Fruit fly (Drosophila melanogaster) whole organism, embryonic: ENCODE measurements around the gene Sry-alpha.

Experiments used
- Asciz ChIP-seq: fragments of 200-800 bp; sonication (Bioruptor generic); optimal IDR thresholded peaks from 2 replicates; lab custom pipeline; 2017; ENCODE audit warnings: missing biosample characterization, mild to moderate bottlenecking, missing genetic modification characterization, missing genetic modification reagents
- Atf-2 ChIP-seq: fragments of 200-800 bp; sonication (Bioruptor generic); optimal IDR thresholded peaks from 2 replicates; lab custom pipeline; 2016; ENCODE audit warnings: missing biosample characterization, missing genetic modification characterization
- Bteb2 ChIP-seq: fragments of 200-800 bp; sonication (Bioruptor generic); optimal IDR thresholded peaks from 2 replicates; lab custom pipeline; 2016; ENCODE audit warnings: missing biosample characterization, missing genetic modification characterization
- CG10209 ChIP-seq: fragments of 200-800 bp; sonication (Bioruptor generic); optimal IDR thresholded peaks from 3 replicates; lab custom pipeline; 2017; ENCODE audit warnings: missing biosample characterization, mild to moderate bottlenecking, missing genetic modification characterization, missing genetic modification reagents
- CG10267 ChIP-seq: fragments of 200-800 bp; sonication (Bioruptor generic); optimal IDR thresholded peaks from 2 replicates; lab custom pipeline; 2018; ENCODE audit warnings: missing biosample characterization, mild to moderate bottlenecking, missing genetic modification characterization, moderate library complexity
- CG15601 ChIP-seq: fragments of 200-800 bp; sonication (Bioruptor generic); optimal IDR thresholded peaks from 3 replicates; lab custom pipeline; 2019; ENCODE audit warnings: missing biosample characterization, mild to moderate bottlenecking, missing genetic modification characterization, moderate library complexity
- CG42726 ChIP-seq: fragments of 200-800 bp; sonication (Bioruptor generic); IDR thresholded peaks from 2 replicates; pipeline ENCODE4 v1.3.6; 2022; ENCODE audit warnings: missing biosample characterization, missing genetic modification characterization; ENCODE audit not compliant: partially characterized antibody
- CG4820 ChIP-seq: fragments of 200-800 bp; sonication (Bioruptor generic); optimal IDR thresholded peaks from 3 replicates; lab custom pipeline; 2016; ENCODE audit warnings: missing biosample characterization, missing genetic modification characterization
- CG5180 ChIP-seq: fragments of 200-800 bp; sonication (Bioruptor generic); optimal IDR thresholded peaks from 3 replicates; lab custom pipeline; 2017; ENCODE audit warnings: missing biosample characterization, missing genetic modification characterization, mild to moderate bottlenecking, moderate library complexity, missing genetic modification reagents
- CG6272 ChIP-seq: fragments of 200-800 bp; sonication (Bioruptor generic); IDR thresholded peaks from 2 replicates; pipeline ENCODE4 v1.3.6; 2022; ENCODE audit warnings: missing biosample characterization, missing genetic modification characterization
- CG6791 ChIP-seq: fragments of 200-800 bp; sonication (Bioruptor generic); IDR thresholded peaks from 3 replicates; pipeline ENCODE4 v1.3.6; 2022; ENCODE audit warnings: missing biosample characterization, missing genetic modification characterization; ENCODE audit not compliant: partially characterized antibody
- CG6813 ChIP-seq: fragments of 200-800 bp; sonication (Bioruptor generic); optimal IDR thresholded peaks from 2 replicates; lab custom pipeline; 2017; ENCODE audit warnings: missing biosample characterization, missing genetic modification characterization, mild to moderate bottlenecking, moderate library complexity, missing genetic modification reagents
- CG7357 ChIP-seq: fragments of 200-800 bp; sonication (Bioruptor generic); IDR thresholded peaks from 3 replicates; pipeline ENCODE4 v1.3.6; 2022; ENCODE audit warnings: missing biosample characterization, missing genetic modification characterization
- CG7987 ChIP-seq: fragments of 200-800 bp; sonication (Bioruptor generic); optimal IDR thresholded peaks from 2 replicates; lab custom pipeline; 2018; ENCODE audit warnings: missing biosample characterization, mild to moderate bottlenecking, missing genetic modification characterization, moderate library complexity
- CG9817 ChIP-seq: fragments of 200-800 bp; sonication (Bioruptor generic); optimal IDR thresholded peaks from 2 replicates; lab custom pipeline; 2018; ENCODE audit warnings: missing biosample characterization, mild to moderate bottlenecking, missing genetic modification characterization, moderate library complexity
- D19A ChIP-seq: fragments of 200-800 bp; optimal IDR thresholded peaks from 3 replicates; lab custom pipeline; 2019; ENCODE audit warnings: missing biosample characterization, mild to moderate bottlenecking, missing genetic modification characterization, moderate library complexity
- HLH4C ChIP-seq: fragments of 200-800 bp; sonication (Bioruptor generic); IDR thresholded peaks from 3 replicates; pipeline ENCODE4 v1.3.6; 2022; ENCODE audit warnings: missing biosample characterization, missing genetic modification characterization; ENCODE audit not compliant: partially characterized antibody
- Hey ChIP-seq: fragments of 200-800 bp; sonication (Bioruptor generic); optimal IDR thresholded peaks from 3 replicates; lab custom pipeline; 2018; ENCODE audit warnings: missing biosample characterization, mild to moderate bottlenecking, missing genetic modification characterization
- Meics ChIP-seq: fragments of 200-800 bp; sonication (Bioruptor generic); optimal IDR thresholded peaks from 2 replicates; lab custom pipeline; 2017; ENCODE audit warnings: missing biosample characterization, mild to moderate bottlenecking, missing genetic modification characterization
- NFAT ChIP-seq: fragments of 200-800 bp; sonication (Bioruptor generic); IDR thresholded peaks from 2 replicates; pipeline ENCODE4 v1.3.6; 2022; ENCODE audit warnings: missing biosample characterization, missing genetic modification characterization
- Opbp ChIP-seq: fragments of 200-800 bp; sonication (Bioruptor generic); IDR thresholded peaks from 3 replicates; pipeline ENCODE4 v1.3.6; 2022; ENCODE audit warnings: missing biosample characterization, missing genetic modification characterization; ENCODE audit not compliant: partially characterized antibody
- PHDP ChIP-seq: fragments of 200-800 bp; sonication (Bioruptor generic); optimal IDR thresholded peaks from 3 replicates; lab custom pipeline; 2018; ENCODE audit warnings: missing biosample characterization, mild to moderate bottlenecking, missing genetic modification characterization, moderate library complexity
- Scr ChIP-seq: fragments of 200-800 bp; sonication (Bioruptor generic); IDR thresholded peaks from 2 replicates; pipeline ENCODE4 v1.3.6; 2022; ENCODE audit warnings: missing biosample characterization, missing genetic modification characterization; ENCODE audit not compliant: partially characterized antibody
- amos ChIP-seq: fragments of 200-800 bp; sonication (Bioruptor generic); IDR thresholded peaks from 2 replicates; pipeline ENCODE4 v1.3.6; 2022; ENCODE audit warnings: missing biosample characterization, missing genetic modification characterization; ENCODE audit not compliant: partially characterized antibody
- bab2 ChIP-seq: fragments of 200-800 bp; sonication (Bioruptor generic); optimal IDR thresholded peaks from 2 replicates; lab custom pipeline; 2016; ENCODE audit warnings: missing biosample characterization, missing genetic modification characterization
- bbx ChIP-seq: fragments of 200-800 bp; sonication (Bioruptor generic); IDR thresholded peaks from 2 replicates; pipeline ENCODE4 v1.3.6; 2022; ENCODE audit warnings: missing biosample characterization, missing genetic modification characterization; ENCODE audit not compliant: partially characterized antibody
- corto ChIP-seq: fragments of 200-800 bp; sonication (Bioruptor generic); optimal IDR thresholded peaks from 2 replicates; lab custom pipeline; 2016; ENCODE audit warnings: missing biosample characterization, mild to moderate bottlenecking, missing genetic modification characterization, moderate library complexity
- eyg ChIP-seq: fragments of 200-800 bp; sonication (Bioruptor generic); optimal IDR thresholded peaks from 3 replicates; lab custom pipeline; 2016; ENCODE audit warnings: missing biosample characterization, missing genetic modification characterization
- ftz-f1 ChIP-seq: fragments of 200-800 bp; sonication (Bioruptor generic); optimal IDR thresholded peaks from 2 replicates; lab custom pipeline; 2016; ENCODE audit warnings: missing biosample characterization, missing genetic modification characterization
- hkb ChIP-seq, 2 experiments: fragments of 200-800 bp in 1 of 2; fragments of >200 bp in 1 of 2; sonication (Bioruptor generic) in 1 of 2; IDR thresholded peaks in 1 of 2; optimal IDR thresholded peaks in 1 of 2; 2 replicates each; pipeline versions ENCODE4 v1.3.6 to Lab custom; 2017 to 2022; ENCODE audit warnings: missing biosample characterization in 1 of 2, missing genetic modification characterization in 1 of 2
- insv ChIP-seq, 2 experiments: fragments of 200-800 bp; sonication (Bioruptor generic); optimal IDR thresholded peaks; 3 replicates each; lab custom pipeline; 2016 to 2018; ENCODE audit warnings: missing biosample characterization in 2 of 2, missing genetic modification characterization in 2 of 2
- jing ChIP-seq: fragments of 200-800 bp; sonication (Bioruptor generic); optimal IDR thresholded peaks from 2 replicates; lab custom pipeline; 2018; ENCODE audit warnings: missing biosample characterization, mild to moderate bottlenecking, missing genetic modification characterization
- ken ChIP-seq: fragments of 200-800 bp; sonication (Bioruptor generic); IDR thresholded peaks from 3 replicates; pipeline ENCODE4 v1.3.6; 2022; ENCODE audit warnings: missing biosample characterization, missing genetic modification characterization
- knrl ChIP-seq: fragments of 200-800 bp; sonication (Bioruptor generic); IDR thresholded peaks from 3 replicates; pipeline ENCODE4 v1.3.6; 2022; ENCODE audit warnings: missing biosample characterization, missing genetic modification characterization; ENCODE audit not compliant: partially characterized antibody
- mam ChIP-seq: fragments of 200-800 bp; sonication (Bioruptor generic); optimal IDR thresholded peaks from 3 replicates; lab custom pipeline; 2016; ENCODE audit warnings: missing biosample characterization, missing genetic modification characterization
- nerfin-2 ChIP-seq: fragments of 200-800 bp; sonication (Bioruptor generic); IDR thresholded peaks from 2 replicates; pipeline ENCODE4 v1.3.6; 2022; ENCODE audit warnings: missing biosample characterization, missing genetic modification characterization; ENCODE audit not compliant: partially characterized antibody
- pb ChIP-seq: fragments of 200-800 bp; sonication (Bioruptor generic); optimal IDR thresholded peaks from 3 replicates; lab custom pipeline; 2016; ENCODE audit warnings: missing biosample characterization, missing genetic modification characterization
- phol ChIP-seq: fragments of 200-800 bp; sonication (Bioruptor generic); optimal IDR thresholded peaks from 3 replicates; lab custom pipeline; 2018; ENCODE audit warnings: missing biosample characterization, mild to moderate bottlenecking, missing genetic modification characterization, moderate library complexity
- prd ChIP-seq, 3 experiments: fragments of >200 bp in 2 of 3; fragments of 200-800 bp in 1 of 3; sonication (Bioruptor generic) in 1 of 3; optimal IDR thresholded peaks in 2 of 3; IDR thresholded peaks in 1 of 3; 2 replicates in 2 of 3; 3 replicates in 1 of 3; pipeline versions ENCODE4 v1.3.6 to Lab custom; 2017 to 2022; ENCODE audit warnings: missing biosample characterization in 1 of 3, missing genetic modification characterization in 1 of 3
- repo ChIP-seq: fragments of 200-800 bp; sonication (Bioruptor generic); optimal IDR thresholded peaks from 2 replicates; lab custom pipeline; 2016; ENCODE audit warnings: missing biosample characterization, missing genetic modification characterization
- sima ChIP-seq: fragments of 200-800 bp; sonication (Bioruptor generic); optimal IDR thresholded peaks from 2 replicates; lab custom pipeline; 2016; ENCODE audit warnings: missing biosample characterization, missing genetic modification characterization
- slbo ChIP-seq: fragments of 200-800 bp; sonication (Bioruptor generic); IDR thresholded peaks from 2 replicates; pipeline ENCODE4 v1.3.6; 2022; ENCODE audit warnings: missing biosample characterization, missing genetic modification characterization
- tin ChIP-seq: fragments of 200-800 bp; sonication (Bioruptor generic); optimal IDR thresholded peaks from 3 replicates; lab custom pipeline; 2016; ENCODE audit warnings: missing biosample characterization, missing genetic modification characterization
- unc-4 ChIP-seq: fragments of 200-800 bp; sonication (Bioruptor generic); IDR thresholded peaks from 2 replicates; pipeline ENCODE4 v1.3.6; 2022; ENCODE audit warnings: missing biosample characterization, missing genetic modification characterization; ENCODE audit not compliant: partially characterized antibody
- wdn ChIP-seq: fragments of 200-800 bp; sonication (Bioruptor generic); IDR thresholded peaks from 2 replicates; pipeline ENCODE4 v1.3.6; 2022; ENCODE audit warnings: missing biosample characterization, missing genetic modification characterization
- zfh2 ChIP-seq: fragments of 200-800 bp; sonication (Bioruptor generic); optimal IDR thresholded peaks from 2 replicates; lab custom pipeline; 2016; ENCODE audit warnings: missing biosample characterization, missing genetic modification characterization

Sry-alpha gene

DNA sequence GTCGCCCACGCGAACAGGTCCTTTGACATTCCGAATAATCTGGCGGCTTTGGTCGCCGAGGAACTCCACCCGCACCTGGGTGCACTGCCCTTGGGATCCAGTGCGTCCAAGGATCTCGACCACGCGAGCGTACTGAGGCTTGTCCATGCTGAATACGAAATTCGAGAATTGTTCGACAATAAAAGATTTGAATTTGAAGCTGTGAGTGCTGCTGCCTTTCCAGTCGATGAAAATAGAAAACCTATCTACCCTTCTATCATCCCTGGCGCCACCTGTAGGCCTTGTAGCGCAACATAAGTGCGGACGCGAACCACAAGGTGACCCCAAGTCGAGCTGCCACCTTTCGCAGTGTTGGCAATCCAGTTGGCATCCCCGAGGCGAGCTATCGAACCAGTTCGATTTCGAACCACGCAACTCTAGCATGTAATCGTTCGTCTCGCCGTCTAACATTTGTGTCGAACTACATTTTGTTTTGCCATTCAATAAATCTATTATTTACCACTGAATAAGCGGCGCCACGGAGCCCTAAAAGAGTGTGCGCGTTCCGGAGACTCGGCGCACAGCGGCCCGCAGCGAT is 17.0 kb upstream of the Sry-alpha start, which contains the start of the genes RpS28a and Axn (continued):
- TF ChIP-seq knrl (GFP tag; lab: Robert Waterston, UW) (peak; percentile 54; the same call in 2 of the 3 replicates), bab2 (peak; percentile 18), Bteb2 (GFP tag; lab: Kevin White, UChicago) (no peak), D19A (tag; lab: Kevin White, UChicago) (no peak), unc-4 (GFP tag; lab: Robert Waterston, UW) (peak; percentile 51; the same call in 1 of the 2 replicates), PHDP (tag; lab: Kevin White, UChicago) (no peak), CG10209 (GFP tag; lab: Kevin White, UChicago) (no peak), CG42726 (GFP tag; lab: Robert Waterston, UW) (peak; percentile 59), amos (peak; percentile 65; the same call in 1 of the 2 replicates), Scr (peak; percentile 58; the same call in 1 of the 2 replicates), CG10267 (peak; percentile 7), Meics (GFP tag; lab: Kevin White, UChicago) (no peak), jing (GFP tag; lab: Kevin White, UChicago) (no peak), CG4820 (GFP tag; lab: Kevin White, UChicago) (no peak), insv (GFP tag; optimal IDR thresholded peaks at IDR 0.05; lab: Kevin White, UChicago) (peak in 1 of 2 experiments; percentile 33), bbx (GFP tag; lab: Robert Waterston, UW) (peak; percentile 66), eyg (GFP tag; lab: Kevin White, UChicago) (no peak), hkb (optimal IDR thresholded peaks at IDR 0.05; lab: Kevin White, UChicago) (peak; percentile 62), hkb (GFP tag; IDR thresholded peaks at IDR 0.05; lab: Robert Waterston, UW) (no peak), CG6272 (GFP tag; lab: Robert Waterston, UW) (no peak), ftz-f1 (peak; percentile 98), CG7357 (GFP tag; lab: Robert Waterston, UW) (no peak), sima (GFP tag; lab: Kevin White, UChicago) (no peak), CG7987 (GFP tag; lab: Kevin White, UChicago) (peak; percentile 39), repo (no peak), Atf-2 (no peak), Hey (tag; lab: Kevin White, UChicago) (no peak), nerfin-2 (GFP tag; lab: Robert Waterston, UW) (0 out of 2 replicates have a peak, but pooled peaks have one; percentile 7), CG5180 (peak; percentile 100), mam (GFP tag; lab: Kevin White, UChicago) (peak; percentile 24), zfh2 (no peak), prd (optimal IDR thresholded peaks at IDR 0.05; lab: Kevin White, UChicago) (no peak), prd (GFP tag; IDR thresholded peaks at IDR 0.05; lab: Robert Waterston, UW) (0 out of 3 replicates have a peak, but pooled peaks have one; percentile 28), tin (GFP tag; lab: Kevin White, UChicago) (peak; percentile 32), wdn (no peak), CG6813 (GFP tag; lab: Kevin White, UChicago) (no peak), phol (tag; lab: Kevin White, UChicago) (peak; percentile 37), Opbp (peak; percentile 56; the same call in 2 of the 3 replicates), slbo (peak; percentile 52), ken (GFP tag; lab: Robert Waterston, UW) (0 out of 3 replicates have a peak, but pooled peaks have one; percentile 41), HLH4C (GFP tag; lab: Robert Waterston, UW) (peak; percentile 14; the same call in 1 of the 3 replicates), pb (GFP tag; lab: Kevin White, UChicago) (no peak), CG15601 (peak; percentile 81), corto (GFP tag; lab: Kevin White, UChicago) (no peak), CG6791 (GFP tag; lab: Robert Waterston, UW) (peak; percentile 4; the same call in 1 of the 3 replicates), NFAT (peak; percentile 66), CG9817 (tag; lab: Kevin White, UChicago) (peak; percentile 31), Asciz (GFP tag; lab: Kevin White, UChicago) (no peak)
